Worm (Caenorhabditis elegans) whole organism, L4 larva: Measurements from ENCODE around the gene nhr-48.

Experiments used
- D1046.2 ChIP-seq: fragments of 200-800 bp; sonication (Bioruptor generic); IDR thresholded peaks from 2 replicates; pipeline ENCODE4 v1.3.6; 2022; ENCODE audit warnings: missing genetic modification characterization, missing compliant biosample characterization
- F26F4.8 ChIP-seq: fragments of 200-800 bp; sonication (Bioruptor generic); conservative IDR thresholded peaks from 2 replicates; pipeline ENCODE4 v1.3.6; 2022; ENCODE audit warnings: missing genetic modification characterization, missing compliant biosample characterization
- F37D6.2 ChIP-seq: sonication (generic microtip); optimal IDR thresholded peaks from 2 replicates; lab custom pipeline; 2016; ENCODE audit warnings: mild to moderate bottlenecking, missing genetic modification characterization, missing compliant biosample characterization
- F49E8.2 ChIP-seq: sonication (generic microtip); optimal IDR thresholded peaks from 2 replicates; lab custom pipeline; 2016; ENCODE audit warnings: missing compliant biosample characterization, mild to moderate bottlenecking, missing genetic modification characterization, borderline replicate concordance
- T26A8.4 ChIP-seq: fragments of 200-800 bp; sonication (Bioruptor generic); IDR thresholded peaks from 2 replicates; pipeline ENCODE4 v1.3.6; 2022; ENCODE audit warnings: missing genetic modification characterization, missing compliant biosample characterization
- Y75B8A.6 ChIP-seq: fragments of 200-800 bp; sonication (Bioruptor generic); IDR thresholded peaks from 2 replicates; pipeline ENCODE4 v1.3.6; 2022; ENCODE audit warnings: missing genetic modification reagents, missing genetic modification characterization, missing compliant biosample characterization
- aha-1 ChIP-seq: fragments of 150-350 bp; peaks from one replicate; lab custom pipeline; 2014; ENCODE audit warnings: missing biosample characterization, missing genetic modification characterization
- aly-2 ChIP-seq: sonication (generic microtip); optimal IDR thresholded peaks from 2 replicates; lab custom pipeline; 2018; ENCODE audit warnings: missing biosample characterization, missing genetic modification characterization
- ama-1 ChIP-seq: fragments of 150-350 bp; optimal IDR thresholded peaks from 2 replicates; lab custom pipeline; 2014; ENCODE audit warnings: inconsistent platforms, mixed read lengths
- arid-1 ChIP-seq: fragments of 200-800 bp; sonication (Bioruptor generic); conservative IDR thresholded peaks from 2 replicates; pipeline ENCODE4 v1.3.6; 2022; ENCODE audit warnings: missing genetic modification reagents, missing genetic modification characterization, missing compliant biosample characterization
- ceh-20 ChIP-seq: fragments of 200-800 bp; sonication (Bioruptor generic); IDR thresholded peaks from 2 replicates; pipeline ENCODE4 v1.3.6; 2022; ENCODE audit warnings: missing genetic modification reagents, missing genetic modification characterization, missing compliant biosample characterization
- ceh-44 ChIP-seq: fragments of 200-800 bp; sonication (Bioruptor generic); IDR thresholded peaks from 2 replicates; pipeline ENCODE4 v1.3.6; 2022; ENCODE audit warnings: missing genetic modification reagents, missing genetic modification characterization, missing compliant biosample characterization
- ceh-62 ChIP-seq: sonication (generic microtip); optimal IDR thresholded peaks from 2 replicates; lab custom pipeline; 2017; ENCODE audit warnings: missing biosample characterization, missing genetic modification characterization
- ceh-82 ChIP-seq: sonication (generic microtip); optimal IDR thresholded peaks from 2 replicates; lab custom pipeline; 2017; ENCODE audit warnings: missing biosample characterization, missing genetic modification characterization
- daf-12 ChIP-seq: fragments of 150-350 bp; optimal IDR thresholded peaks from 2 replicates; lab custom pipeline; 2014; ENCODE audit warnings: missing biosample characterization, missing genetic modification reagents, missing genetic modification characterization
- daf-19 ChIP-seq: fragments of 200-800 bp; sonication (Bioruptor generic); conservative IDR thresholded peaks from 2 replicates; pipeline ENCODE4 v1.3.6; 2022; ENCODE audit warnings: missing genetic modification characterization, missing compliant biosample characterization
- dmd-8 ChIP-seq: fragments of 200-800 bp; sonication (Bioruptor generic); IDR thresholded peaks from 2 replicates; pipeline ENCODE4 v1.3.6; 2022; ENCODE audit warnings: missing genetic modification characterization, missing compliant biosample characterization
- dmd-9 ChIP-seq: fragments of 200-800 bp; sonication (Bioruptor generic); IDR thresholded peaks from 2 replicates; pipeline ENCODE4 v1.3.6; 2022; ENCODE audit warnings: missing genetic modification reagents, missing genetic modification characterization, missing compliant biosample characterization
- dve-1 ChIP-seq: sonication (generic microtip); optimal IDR thresholded peaks from 2 replicates; lab custom pipeline; 2017; ENCODE audit warnings: antibody characterized with exemption, mild to moderate bottlenecking, missing genetic modification characterization, missing compliant biosample characterization; ENCODE audit not compliant: insufficient read depth
- fos-1 ChIP-seq: fragments of 150-350 bp; optimal IDR thresholded peaks from 2 replicates; lab custom pipeline; 2014; ENCODE audit warnings: missing biosample characterization, missing genetic modification characterization
- gei-8 ChIP-seq: fragments of 200-800 bp; sonication (Bioruptor generic); optimal IDR thresholded peaks from 2 replicates; lab custom pipeline; 2018; ENCODE audit warnings: mild to moderate bottlenecking, missing genetic modification characterization, missing compliant biosample characterization
- hlh-11 ChIP-seq: fragments of 200-800 bp; sonication (Bioruptor generic); optimal IDR thresholded peaks from 2 replicates; lab custom pipeline; 2018; ENCODE audit warnings: mild to moderate bottlenecking, missing genetic modification characterization, missing compliant biosample characterization
- hlh-30 ChIP-seq: sonication (generic microtip); optimal IDR thresholded peaks from 2 replicates; lab custom pipeline; 2017; ENCODE audit warnings: antibody characterized with exemption, mild to moderate bottlenecking, missing genetic modification characterization, missing compliant biosample characterization; ENCODE audit not compliant: insufficient read depth
- lim-7 ChIP-seq: fragments of 200-800 bp; sonication (Bioruptor generic); IDR thresholded peaks from 2 replicates; pipeline ENCODE4 v1.3.6; 2022; ENCODE audit warnings: missing genetic modification characterization, missing compliant biosample characterization
- lin-39 ChIP-seq: fragments of 150-350 bp; optimal IDR thresholded peaks from 2 replicates; lab custom pipeline; 2014; ENCODE audit warnings: missing biosample characterization, missing genetic modification reagents, missing genetic modification characterization
- lsy-2 ChIP-seq, 2 experiments: fragments of 150-350 bp in 1 of 2; sonication (generic microtip) in 1 of 2; optimal IDR thresholded peaks; 2 replicates each; lab custom pipeline; 2014 to 2017; ENCODE audit warnings: missing biosample characterization in 2 of 2, missing genetic modification characterization in 2 of 2
- madf-9 ChIP-seq: fragments of 200-800 bp; sonication (Bioruptor generic); conservative IDR thresholded peaks from 2 replicates; pipeline ENCODE4 v1.3.6; 2022; ENCODE audit warnings: missing genetic modification reagents, missing genetic modification characterization, missing compliant biosample characterization
- mep-1 ChIP-seq: fragments of 150-350 bp; sonication (generic microtip); optimal IDR thresholded peaks from 3 replicates; lab custom pipeline; 2014; ENCODE audit warnings: missing biosample characterization, missing genetic modification characterization
- nhr-111 ChIP-seq: fragments of 200-800 bp; sonication (Bioruptor generic); optimal IDR thresholded peaks from 2 replicates; lab custom pipeline; 2018; ENCODE audit warnings: mild to moderate bottlenecking, missing genetic modification characterization, missing compliant biosample characterization
- nhr-237 ChIP-seq: sonication (generic microtip); optimal IDR thresholded peaks from 2 replicates; lab custom pipeline; 2017; ENCODE audit warnings: missing biosample characterization, missing genetic modification characterization
- nhr-25 ChIP-seq: sonication (generic microtip); optimal IDR thresholded peaks from 2 replicates; lab custom pipeline; 2017; ENCODE audit warnings: missing genetic modification characterization, mild to moderate bottlenecking, missing compliant biosample characterization, antibody characterized with exemption, moderate library complexity, borderline replicate concordance; ENCODE audit not compliant: insufficient read depth
- nhr-6 ChIP-seq: fragments of 150-350 bp; optimal IDR thresholded peaks from 2 replicates; lab custom pipeline; 2014; ENCODE audit warnings: missing biosample characterization, missing genetic modification characterization
- nhr-76 ChIP-seq: fragments of 150-350 bp; optimal IDR thresholded peaks from 2 replicates; lab custom pipeline; 2014; ENCODE audit warnings: missing biosample characterization, missing genetic modification characterization
- php-3 ChIP-seq: fragments of 200-800 bp; sonication (Bioruptor generic); IDR thresholded peaks from 2 replicates; pipeline ENCODE4 v1.3.6; 2022; ENCODE audit warnings: missing genetic modification reagents, missing genetic modification characterization, missing compliant biosample characterization
- sdz-12 ChIP-seq: fragments of 200-800 bp; sonication (Bioruptor generic); optimal IDR thresholded peaks from 2 replicates; lab custom pipeline; 2018; ENCODE audit warnings: mild to moderate bottlenecking, missing genetic modification characterization, missing compliant biosample characterization
- set-16 ChIP-seq: fragments of 200-800 bp; sonication (Bioruptor generic); IDR thresholded peaks from 2 replicates; pipeline ENCODE4 v1.3.6; 2022; ENCODE audit warnings: missing genetic modification reagents, missing genetic modification characterization, missing compliant biosample characterization
- skn-1 ChIP-seq: fragments of 150-350 bp; optimal IDR thresholded peaks from 2 replicates; lab custom pipeline; 2014; ENCODE audit warnings: missing biosample characterization, missing genetic modification characterization
- spr-3 ChIP-seq: fragments of 200-800 bp; sonication (Bioruptor generic); optimal IDR thresholded peaks from 2 replicates; lab custom pipeline; 2018; ENCODE audit warnings: mild to moderate bottlenecking, missing genetic modification characterization, missing compliant biosample characterization
- unc-39 ChIP-seq: sonication (generic microtip); optimal IDR thresholded peaks from 2 replicates; lab custom pipeline; 2017; ENCODE audit warnings: missing biosample characterization, missing genetic modification characterization
- zag-1 ChIP-seq: fragments of 150-350 bp; optimal IDR thresholded peaks from 2 replicates; lab custom pipeline; 2014; ENCODE audit warnings: missing biosample characterization, missing genetic modification characterization
- zfp-2 ChIP-seq: sonication (generic microtip); optimal IDR thresholded peaks from 2 replicates; lab custom pipeline; 2016; ENCODE audit warnings: mild to moderate bottlenecking, missing genetic modification characterization, missing compliant biosample characterization
- zip-11 ChIP-seq: fragments of 200-800 bp; sonication (Bioruptor generic); IDR thresholded peaks from 2 replicates; pipeline ENCODE4 v1.3.6; 2022; ENCODE audit warnings: missing genetic modification characterization, missing compliant biosample characterization
- ztf-7 ChIP-seq: fragments of 150-350 bp; optimal IDR thresholded peaks from 2 replicates; lab custom pipeline; 2014; ENCODE audit warnings: missing biosample characterization, missing genetic modification characterization

The nhr-48 gene

ce11 chrX:15741852-15742251, 33.8 kb downstream of the nhr-48 start (continued):
- TF ChIP-seq nhr-111 (GFP tag; lab: Kevin White, UChicago) (peak; percentile 84), arid-1 (GFP tag; lab: Robert Waterston, UW) (peak; percentile 92), set-16 (GFP tag; lab: Robert Waterston, UW) (peak; percentile 75), spr-3 (GFP tag; lab: Kevin White, UChicago) (no peak), lin-39 (tag; lab: Kevin White, UChicago) (no peak), ceh-44 (GFP tag; lab: Robert Waterston, UW) (peak; percentile 89), dmd-8 (GFP tag; lab: Robert Waterston, UW) (peak; percentile 94), zfp-2 (peak; percentile 17), fos-1 (tag; lab: Kevin White, UChicago) (no peak), ceh-82 (tag; lab: Kevin White, UChicago) (no peak), F26F4.8 (peak; percentile 76; the same call in 1 of the 2 replicates), ceh-62 (tag; lab: Kevin White, UChicago) (no peak), zip-11 (GFP tag; lab: Robert Waterston, UW) (no peak), unc-39 (tag; lab: Kevin White, UChicago) (no peak), F49E8.2 (tag; lab: Kevin White, UChicago) (peak; percentile 54), sdz-12 (no peak), php-3 (GFP tag; lab: Robert Waterston, UW) (0 out of 2 replicates have a peak, but pooled peaks have one; percentile 40), nhr-76 (tag; lab: Kevin White, UChicago) (no peak), nhr-25 (tag; lab: Kevin White, UChicago) (no peak), D1046.2 (peak; percentile 79; the same call in 1 of the 2 replicates)
- TF ChIP-seq, all 104 proteins: peak for 65

- TF ChIP-seq hlh-30 (tag; lab: Kevin White, UChicago), result no peak
- TF ChIP-seq madf-9, result no peak
- TF ChIP-seq F49E8.2 (tag; lab: Kevin White, UChicago), result no peak
- TF ChIP-seq ama-1 (lab: Kevin White, UChicago), result no peak
- TF ChIP-seq ceh-20 (GFP tag; lab: Robert Waterston, UW), result no peak
- no peak for TF ChIP-seq ceh-44 (GFP tag; lab: Robert Waterston, UW)
- no peak for TF ChIP-seq dmd-9
- no peak for TF ChIP-seq aha-1 (tag; lab: Kevin White, UChicago)
- TF ChIP-seq, all 104 proteins: peak for 0
Observed at ce11 chrX:15742310-15742709, 34.3 kb downstream of the nhr-48 start, which contains the start of gene nhr-255. nhr-255 (plus strand) TSS chrX:15742610.

ce11 chrX:15746705-15747104, 38.7 kb downstream of the nhr-48 start, which contains the start of gene srxa-9:
srxa-9 (plus strand) TSS chrX:15747005.
- TF ChIP-seq gei-8 (GFP tag; lab: Kevin White, UChicago) (no peak), nhr-237 (tag; lab: Kevin White, UChicago) (no peak), zag-1 (tag; lab: Kevin White, UChicago) (no peak), skn-1 (tag; lab: Kevin White, UChicago) (no peak), dmd-9 (no peak), lsy-2 (tag; optimal IDR thresholded peaks at IDR 0.05; lab: Kevin White, UChicago) (no peak), aly-2 (tag; lab: Kevin White, UChicago) (no peak), lim-7 (GFP tag; lab: Robert Waterston, UW) (no peak), mep-1 (tag; lab: Kevin White, UChicago) (no peak), ztf-7 (tag; lab: Kevin White, UChicago) (no peak), T26A8.4 (GFP tag; lab: Robert Waterston, UW) (no peak), daf-19 (GFP tag; lab: Robert Waterston, UW) (no peak), hlh-11 (tag; lab: Kevin White, UChicago) (no peak), daf-12 (tag; lab: Kevin White, UChicago) (no peak), nhr-6 (no peak), dve-1 (tag; lab: Kevin White, UChicago) (no peak), Y75B8A.6 (GFP tag; lab: Robert Waterston, UW) (no peak), F37D6.2 (tag; lab: Kevin White, UChicago) (no peak)
